Worm (Caenorhabditis elegans): ENCODE data around the gene ZK418.2.

ZK418.2 gene

DNA sequence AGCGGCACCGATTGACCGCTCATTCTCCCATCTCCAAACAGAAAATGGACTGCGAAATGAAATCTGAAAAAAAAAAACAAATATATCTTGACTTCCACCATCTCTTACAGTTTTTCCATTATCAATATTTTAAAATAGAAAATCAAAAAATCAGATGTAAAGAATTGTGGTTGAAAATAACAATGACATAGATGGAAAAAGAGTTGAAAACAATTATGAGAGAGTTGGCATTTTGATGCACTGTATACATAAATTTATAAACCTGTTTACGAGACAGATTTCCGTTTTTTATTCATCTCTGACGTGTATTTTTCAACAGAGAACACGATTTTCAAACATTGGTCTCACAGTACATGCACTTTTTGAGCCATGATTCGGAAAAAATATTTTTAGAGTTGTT is 10.5 kb upstream of the ZK418.2 start, which contains the start of gene ZK418.7:
Gene ZK418.7, minus strand, starts transcription at position 101 of the 400 bp plus-strand sequence.
- TF ChIP-seq C04F5.9 (tag; optimal IDR thresholded peaks at IDR 0.05) (no peak), nhr-28 (tag; optimal IDR thresholded peaks at IDR 0.05) (no peak), egl-27 (tag; optimal IDR thresholded peaks at IDR 0.05) (no peak), hlh-4 (tag; optimal IDR thresholded peaks at IDR 0.05) (no peak), pqm-1 (tag; optimal IDR thresholded peaks at IDR 0.05) (no peak), ceh-88 (GFP tag; IDR thresholded peaks at IDR 0.05) (no peak), unc-30 (tag; optimal IDR thresholded peaks at IDR 0.05) (no peak), C16A3.4 (tag; optimal IDR thresholded peaks at IDR 0.05) (no peak)

- TF ChIP-seq lin-35 (GFP tag; optimal IDR thresholded peaks at IDR 0.05) (peak in 1 of 2 experiments; percentile 8), elt-2 (tag; optimal IDR thresholded peaks at IDR 0.05) (peak; percentile 41), fkh-4 (tag; optimal IDR thresholded peaks at IDR 0.05; ENCODE audit: borderline replicate concordance) (no peak), ceh-82 (tag; optimal IDR thresholded peaks at IDR 0.05) (no peak)
These were observed 9.7 kb upstream of the ZK418.2 start for ce11 chrIII:7081488-7081887.

- no peak for TF ChIP-seq fkh-10 (GFP tag; optimal IDR thresholded peaks at IDR 0.05)
- no peak for TF ChIP-seq alr-1 (tag; optimal IDR thresholded peaks at IDR 0.05; ENCODE audit: borderline replicate concordance)
- no peak for TF ChIP-seq elt-2 (tag; optimal IDR thresholded peaks at IDR 0.05)
- peak in 1 of 3 experiments; percentile 19 for TF ChIP-seq dpl-1 (GFP tag; optimal IDR thresholded peaks at IDR 0.05)
- peak in 1 of 2 experiments; percentile 42 for TF ChIP-seq efl-1 (optimal IDR thresholded peaks at IDR 0.05)
- peak; percentile 9 to 93 for TF ChIP-seq efl-1 (GFP tag; optimal IDR thresholded peaks at IDR 0.05 in 1 of 2)
- no peak for TF ChIP-seq nhr-19 (GFP tag; conservative IDR thresholded peaks at IDR 0.05)
- no peak for TF ChIP-seq egl-13 (tag; optimal IDR thresholded peaks at IDR 0.05)
These were observed 8.0 kb upstream of the ZK418.2 start for ce11 chrIII:7083106-7083505.

ce11 chrIII:7084908-7085307 is 6.2 kb upstream of the ZK418.2 start, which contains the start of gene tofu-7:
Gene tofu-7, minus strand, starts transcription at chrIII:7085018.
- TF ChIP-seq efl-1 (optimal IDR thresholded peaks at IDR 0.05), result peak; percentile 10 to 91
- peak in 1 of 2 experiments; percentile 12 for TF ChIP-seq efl-1 (GFP tag; optimal IDR thresholded peaks at IDR 0.05 in 1 of 2)
- TF ChIP-seq nhr-84 (tag; optimal IDR thresholded peaks at IDR 0.05), result no peak
- TF ChIP-seq dpl-1 (GFP tag; optimal IDR thresholded peaks at IDR 0.05), result peak in 1 of 3 experiments; percentile 44

DNA sequence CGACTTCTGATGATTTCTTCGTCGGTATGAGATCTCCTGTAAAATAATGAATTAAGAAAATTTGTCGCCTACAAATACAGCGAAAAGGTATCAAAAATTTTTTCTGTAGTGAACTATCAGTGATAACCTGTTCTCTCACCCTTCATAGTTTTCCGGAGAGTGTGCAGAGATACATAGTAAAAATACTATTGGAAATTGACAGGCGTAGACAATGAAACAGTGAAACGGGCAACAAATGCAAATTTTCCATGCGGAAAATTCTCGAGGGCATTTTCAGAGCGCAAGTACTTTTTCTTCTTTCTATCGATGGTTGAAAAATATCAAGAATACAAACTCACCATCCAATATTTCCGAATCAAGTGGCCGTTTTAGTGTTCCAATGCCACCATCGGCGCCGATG is 4.0 kb upstream of the ZK418.2 start:
- no peak for TF ChIP-seq efl-3 (GFP tag; optimal IDR thresholded peaks at IDR 0.05)
- TF ChIP-seq lin-35 (GFP tag; optimal IDR thresholded peaks at IDR 0.05), result peak in 1 of 2 experiments; percentile 32
- peak in 1 of 2 experiments; percentile 13 for TF ChIP-seq efl-1 (optimal IDR thresholded peaks at IDR 0.05)
- peak in 1 of 2 experiments; percentile 91 for TF ChIP-seq efl-1 (GFP tag; optimal IDR thresholded peaks at IDR 0.05 in 1 of 2)

- TF ChIP-seq ceh-8 (GFP tag; optimal IDR thresholded peaks at IDR 0.05) (no peak), lin-14 (GFP tag; optimal IDR thresholded peaks at IDR 0.05) (peak; percentile 83), fos-1 (tag; optimal IDR thresholded peaks at IDR 0.05) (peak; percentile 19), nhr-19 (GFP tag; conservative IDR thresholded peaks at IDR 0.05) (peak; percentile 62), nhr-11 (tag; optimal IDR thresholded peaks at IDR 0.05) (no peak), lir-3 (tag; optimal IDR thresholded peaks at IDR 0.05; ENCODE audit: poor library complexity) (peak; percentile 86), tlp-1 (tag; optimal IDR thresholded peaks at IDR 0.05) (no peak), nhr-77 (tag; optimal IDR thresholded peaks at IDR 0.05) (peak; percentile 20), rnt-1 (tag; optimal IDR thresholded peaks at IDR 0.05) (peak; percentile 94), lin-13 (GFP tag; optimal IDR thresholded peaks at IDR 0.05) (peak; percentile 32), snu-23 (GFP tag; optimal IDR thresholded peaks at IDR 0.05) (peak; percentile 71), ztf-4 (tag; optimal IDR thresholded peaks at IDR 0.05) (no peak), ceh-88 (GFP tag; IDR thresholded peaks at IDR 0.05) (no peak), elt-3 (tag; optimal IDR thresholded peaks at IDR 0.05) (peak in 1 of 6 experiments; percentile 38), C34B4.2 (tag; optimal IDR thresholded peaks at IDR 0.05) (no peak), hpl-2 (GFP tag; optimal IDR thresholded peaks at IDR 0.05) (no peak), hlh-17 (GFP tag; optimal IDR thresholded peaks at IDR 0.05; ENCODE audit: borderline replicate concordance) (no peak), ztf-11 (tag; optimal IDR thresholded peaks at IDR 0.05) (peak in 1 of 2 experiments; percentile 68), snpc-4 (tag; optimal IDR thresholded peaks at IDR 0.05) (peak; percentile 24), ceh-90 (tag; optimal IDR thresholded peaks at IDR 0.05) (peak; percentile 52), grh-1 (GFP tag; IDR thresholded peaks at IDR 0.05) (no peak), lin-39 (tag; optimal IDR thresholded peaks at IDR 0.05) (no peak)
These were observed 3.3 kb upstream of the ZK418.2 start, which contains the start of gene fubl-2 for ce11 chrIII:7087691-7088323. Gene fubl-2, minus strand, starts transcription at chrIII:7087741.
